Worm (Caenorhabditis elegans) whole organism, young adult: ENCODE data around the gene gtf-2E1.

Experiments
- B0019.2 ChIP-seq: fragments of 200-800 bp; sonication (Bioruptor generic); conservative IDR thresholded peaks from 2 replicates; pipeline ENCODE4 v1.3.6; 2022; ENCODE audit warnings: missing genetic modification reagents, missing genetic modification characterization, missing compliant biosample characterization
- B0261.1 ChIP-seq: sonication (generic microtip); optimal IDR thresholded peaks from 2 replicates; lab custom pipeline; 2016; ENCODE audit warnings: mild to moderate bottlenecking, missing genetic modification characterization, moderate library complexity, missing compliant biosample characterization
- F22D6.2 ChIP-seq: sonication (generic microtip); optimal IDR thresholded peaks from 2 replicates; lab custom pipeline; 2016; ENCODE audit warnings: mild to moderate bottlenecking, missing genetic modification characterization, missing compliant biosample characterization
- F33H1.4 ChIP-seq: fragments of 200-800 bp; sonication (Bioruptor generic); IDR thresholded peaks from 2 replicates; pipeline ENCODE4 v1.3.6; 2022; ENCODE audit warnings: missing genetic modification reagents, missing genetic modification characterization, missing compliant biosample characterization
- F52B5.7 ChIP-seq: sonication (generic microtip); optimal IDR thresholded peaks from 2 replicates; lab custom pipeline; 2016; ENCODE audit warnings: mild to moderate bottlenecking, missing genetic modification characterization, missing compliant biosample characterization
- F57A8.1 ChIP-seq: fragments of 200-800 bp; sonication (Bioruptor generic); optimal IDR thresholded peaks from 2 replicates; lab custom pipeline; 2018; ENCODE audit warnings: mild to moderate bottlenecking, missing genetic modification characterization, moderate library complexity, missing compliant biosample characterization
- Y67H2A.10 ChIP-seq: fragments of 200-800 bp; sonication (Bioruptor generic); conservative IDR thresholded peaks from 2 replicates; pipeline ENCODE4 v1.3.6; 2022; ENCODE audit warnings: missing genetic modification reagents, missing genetic modification characterization, missing compliant biosample characterization
- ama-1 ChIP-seq, 3 experiments: fragments of 150-350 bp in 1 of 3; sonication (generic microtip) in 2 of 3; optimal IDR thresholded peaks; 2 replicates each; lab custom pipeline; 2014 to 2018; ENCODE audit warnings: missing biosample characterization in 2 of 3, missing genetic modification characterization in 2 of 3, missing genetic modification reagents in 2 of 3
- aptf-3 ChIP-seq: fragments of 200-800 bp; sonication (Bioruptor generic); IDR thresholded peaks from 2 replicates; pipeline ENCODE4 v1.3.6; 2022; ENCODE audit warnings: missing genetic modification characterization, missing compliant biosample characterization
- atf-7 ChIP-seq: sonication (generic microtip); optimal IDR thresholded peaks from 2 replicates; lab custom pipeline; 2017; ENCODE audit warnings: mild to moderate bottlenecking, missing genetic modification characterization, missing compliant biosample characterization
- attf-3 ChIP-seq: fragments of 200-800 bp; sonication (Bioruptor generic); conservative IDR thresholded peaks from 2 replicates; pipeline ENCODE4 v1.3.6; 2022; ENCODE audit warnings: missing genetic modification reagents, missing genetic modification characterization, missing compliant biosample characterization
- attf-6 ChIP-seq: fragments of 200-800 bp; sonication (Bioruptor generic); IDR thresholded peaks from 2 replicates; pipeline ENCODE4 v1.3.6; 2022; ENCODE audit warnings: missing genetic modification reagents, missing genetic modification characterization, missing compliant biosample characterization
- bed-1 ChIP-seq: fragments of 200-800 bp; sonication (Bioruptor generic); IDR thresholded peaks from 2 replicates; pipeline ENCODE4 v1.3.6; 2022; ENCODE audit warnings: missing genetic modification reagents, missing genetic modification characterization, missing compliant biosample characterization
- ccch-3 ChIP-seq: fragments of 200-800 bp; sonication (Bioruptor generic); optimal IDR thresholded peaks from 2 replicates; lab custom pipeline; 2018; ENCODE audit warnings: mild to moderate bottlenecking, missing genetic modification characterization, missing compliant biosample characterization
- ceh-79 ChIP-seq: sonication (generic microtip); optimal IDR thresholded peaks from 2 replicates; lab custom pipeline; 2017; ENCODE audit warnings: mild to moderate bottlenecking, missing genetic modification characterization, missing compliant biosample characterization
- efl-1 ChIP-seq: fragments of 150-350 bp; optimal IDR thresholded peaks from 2 replicates; lab custom pipeline; 2014; ENCODE audit warnings: missing biosample characterization, missing genetic modification reagents, missing genetic modification characterization
- egl-18 ChIP-seq: fragments of 200-800 bp; sonication (Bioruptor generic); IDR thresholded peaks from 2 replicates; pipeline ENCODE4 v1.3.6; 2022; ENCODE audit warnings: missing genetic modification reagents, missing genetic modification characterization, missing compliant biosample characterization
- egl-44 ChIP-seq: fragments of 200-800 bp; sonication (Bioruptor generic); IDR thresholded peaks from 2 replicates; pipeline ENCODE4 v1.3.6; 2022; ENCODE audit warnings: missing genetic modification reagents, missing genetic modification characterization, missing compliant biosample characterization
- ekl-4 ChIP-seq: fragments of 200-800 bp; sonication (Bioruptor generic); IDR thresholded peaks from 2 replicates; pipeline ENCODE4 v1.3.6; 2022; ENCODE audit warnings: missing genetic modification reagents, missing genetic modification characterization, missing compliant biosample characterization
- ets-4 ChIP-seq: fragments of 200-800 bp; sonication (Bioruptor generic); optimal IDR thresholded peaks from 2 replicates; lab custom pipeline; 2018; ENCODE audit warnings: mild to moderate bottlenecking, missing genetic modification characterization, missing compliant biosample characterization
- fkh-3 ChIP-seq: sonication (generic microtip); optimal IDR thresholded peaks from 2 replicates; lab custom pipeline; 2016; ENCODE audit warnings: mild to moderate bottlenecking, missing genetic modification characterization, missing compliant biosample characterization
- him-1 ChIP-seq: sonication (generic microtip); optimal IDR thresholded peaks from 2 replicates; lab custom pipeline; 2016; ENCODE audit warnings: missing genotype, missing genetic modification reagents, missing genetic modification characterization, missing compliant biosample characterization
- hlh-12 ChIP-seq: sonication (generic microtip); optimal IDR thresholded peaks from 2 replicates; lab custom pipeline; 2016; ENCODE audit warnings: missing genetic modification characterization, missing compliant biosample characterization
- hlh-26 ChIP-seq: fragments of 200-800 bp; sonication (Bioruptor generic); conservative IDR thresholded peaks from 2 replicates; pipeline ENCODE4 v1.3.6; 2022; ENCODE audit warnings: missing genetic modification reagents, missing genetic modification characterization, missing compliant biosample characterization
- hmg-20 ChIP-seq: fragments of 200-800 bp; sonication (Bioruptor generic); IDR thresholded peaks from 2 replicates; pipeline ENCODE4 v1.3.6; 2022; ENCODE audit warnings: missing genetic modification reagents, missing genetic modification characterization, missing compliant biosample characterization
- hsf-1 ChIP-seq: fragments of 200-800 bp; sonication (Bioruptor generic); IDR thresholded peaks from 2 replicates; pipeline ENCODE4 v1.3.6; 2022; ENCODE audit warnings: missing genetic modification reagents, missing genetic modification characterization, missing compliant biosample characterization
- lag-1 ChIP-seq: fragments of 200-800 bp; sonication (Bioruptor generic); IDR thresholded peaks from 2 replicates; pipeline ENCODE4 v1.3.6; 2022; ENCODE audit warnings: missing genetic modification reagents, missing genetic modification characterization, missing compliant biosample characterization
- let-526 ChIP-seq: fragments of 200-800 bp; sonication (Bioruptor generic); IDR thresholded peaks from 2 replicates; pipeline ENCODE4 v1.3.6; 2022; ENCODE audit warnings: missing genetic modification reagents, missing genetic modification characterization, missing compliant biosample characterization
- lin-54 ChIP-seq: fragments of 200-800 bp; sonication (Bioruptor generic); optimal IDR thresholded peaks from 2 replicates; lab custom pipeline; 2018; ENCODE audit warnings: mild to moderate bottlenecking, missing genetic modification characterization, missing compliant biosample characterization
- lsl-1 ChIP-seq: fragments of 200-800 bp; sonication (Bioruptor generic); optimal IDR thresholded peaks from 2 replicates; lab custom pipeline; 2018; ENCODE audit warnings: mild to moderate bottlenecking, missing genetic modification characterization, moderate library complexity, missing compliant biosample characterization
- nfya-1 ChIP-seq: sonication (generic microtip); optimal IDR thresholded peaks from 2 replicates; lab custom pipeline; 2017; ENCODE audit warnings: antibody characterized with exemption, missing compliant biosample characterization, missing genetic modification characterization, borderline replicate concordance; ENCODE audit not compliant: insufficient read depth
- nhr-80 ChIP-seq: sonication (generic microtip); optimal IDR thresholded peaks from 2 replicates; lab custom pipeline; 2016; ENCODE audit warnings: missing genetic modification characterization, missing compliant biosample characterization
- pbrm-1 ChIP-seq: fragments of 200-800 bp; sonication (Bioruptor generic); IDR thresholded peaks from 2 replicates; pipeline ENCODE4 v1.3.6; 2022; ENCODE audit warnings: missing genetic modification reagents, missing genetic modification characterization, missing compliant biosample characterization
- pha-4 ChIP-seq: fragments of 150-350 bp; sonication (generic microtip); optimal IDR thresholded peaks from 2 replicates; lab custom pipeline; 2014; ENCODE audit warnings: missing biosample characterization, missing genetic modification reagents, missing genetic modification characterization
- rcor-1 ChIP-seq: fragments of 200-800 bp; sonication (Bioruptor generic); IDR thresholded peaks from 2 replicates; pipeline ENCODE4 v1.3.6; 2022; ENCODE audit warnings: missing genetic modification reagents, missing genetic modification characterization, missing compliant biosample characterization
- repo-1 ChIP-seq: sonication (generic microtip); optimal IDR thresholded peaks from 2 replicates; lab custom pipeline; 2017; ENCODE audit warnings: mild to moderate bottlenecking, missing genetic modification characterization, missing compliant biosample characterization
- snpc-1.1 ChIP-seq: sonication (generic microtip); optimal IDR thresholded peaks from 2 replicates; lab custom pipeline; 2017; ENCODE audit warnings: missing genetic modification characterization, mild to moderate bottlenecking, missing compliant biosample characterization, antibody characterized with exemption, moderate library complexity, missing genotype, missing genetic modification reagents; ENCODE audit not compliant: insufficient read depth
- snpc-4 ChIP-seq, 5 experiments: fragments of 150-350 bp in 1 of 5; sonication (generic microtip) in 4 of 5; optimal IDR thresholded peaks; 2 replicates each; lab custom pipeline; 2014 to 2018; ENCODE audit warnings: missing genetic modification characterization in 5 of 5, missing biosample characterization in 3 of 5, antibody characterized with exemption in 2 of 5, mild to moderate bottlenecking in 2 of 5, missing compliant biosample characterization in 2 of 5, missing genotype in 2 of 5, moderate library complexity in 2 of 5, missing genetic modification reagents in 1 of 5
- tbx-9 ChIP-seq: sonication (generic microtip); optimal IDR thresholded peaks from 2 replicates; lab custom pipeline; 2016; ENCODE audit warnings: borderline replicate concordance, missing genetic modification characterization, inconsistent platforms, missing compliant biosample characterization
- unc-62 ChIP-seq: fragments of 150-350 bp; optimal IDR thresholded peaks from 2 replicates; lab custom pipeline; 2014; ENCODE audit warnings: missing biosample characterization, missing genetic modification reagents, missing genetic modification characterization
- xnd-1 ChIP-seq: sonication (generic microtip); optimal IDR thresholded peaks from 2 replicates; lab custom pipeline; 2016; ENCODE audit warnings: missing genotype, missing genetic modification reagents, missing genetic modification characterization, missing compliant biosample characterization
- zfh-2 ChIP-seq: fragments of 200-800 bp; sonication (Bioruptor generic); conservative IDR thresholded peaks from 2 replicates; pipeline ENCODE4 v1.3.6; 2022; ENCODE audit warnings: missing genetic modification reagents, missing genetic modification characterization, missing compliant biosample characterization
- ztf-18 ChIP-seq: sonication (generic microtip); optimal IDR thresholded peaks from 2 replicates; lab custom pipeline; 2016; ENCODE audit warnings: missing genotype, mild to moderate bottlenecking, missing genetic modification characterization, missing compliant biosample characterization
- ztf-22 ChIP-seq: fragments of 200-800 bp; sonication (Bioruptor generic); optimal IDR thresholded peaks from 2 replicates; lab custom pipeline; 2018; ENCODE audit warnings: mild to moderate bottlenecking, missing genetic modification characterization, moderate library complexity, missing compliant biosample characterization
- ztf-26 ChIP-seq: sonication (generic microtip); optimal IDR thresholded peaks from 2 replicates; lab custom pipeline; 2017; ENCODE audit warnings: missing genetic modification characterization, missing compliant biosample characterization

Gene gtf-2E1

ce11 chrIV:17281060-17282021, 26.2 kb downstream of the gtf-2E1 start (continued):
- TF ChIP-seq tbx-9 (peak; percentile 83), xnd-1 (tag; lab: Kevin White, UChicago) (no peak), hlh-26 (GFP tag; lab: Robert Waterston, UW) (no peak), fkh-3 (tag; lab: Kevin White, UChicago) (peak; percentile 33), egl-44 (peak; percentile 56; the same call in 1 of the 2 replicates), lag-1 (GFP tag; lab: Robert Waterston, UW) (no peak), ztf-18 (tag; lab: Kevin White, UChicago) (peak; percentile 75), attf-6 (GFP tag; lab: Robert Waterston, UW) (peak; percentile 97), ccch-3 (peak; percentile 64), him-1 (tag; lab: Kevin White, UChicago) (peak; percentile 67), bed-1 (GFP tag; lab: Robert Waterston, UW) (peak; percentile 90; the same call in 1 of the 2 replicates), nfya-1 (tag; lab: Kevin White, UChicago) (no peak), efl-1 (GFP tag; lab: Kevin White, UChicago) (peak; percentile 31), hmg-20 (peak; percentile 52; the same call in 1 of the 2 replicates), B0261.1 (tag; lab: Kevin White, UChicago) (peak; percentile 27), snpc-4 (GFP tag; optimal IDR thresholded peaks at IDR 0.05; lab: Kevin White, UChicago) (peak; percentile 69), snpc-4 (tag; optimal IDR thresholded peaks at IDR 0.05; lab: Kevin White, UChicago) (peak; percentile 69 to 93 (median 79)), F22D6.2 (tag; lab: Kevin White, UChicago) (no peak), F33H1.4 (GFP tag; lab: Robert Waterston, UW) (peak; percentile 6; the same call in 1 of the 2 replicates), ceh-79 (peak; percentile 82), zfh-2 (GFP tag; lab: Robert Waterston, UW) (peak; percentile 96), Y67H2A.10 (no peak), unc-62 (GFP tag; lab: Kevin White, UChicago) (no peak), attf-3 (no peak), ets-4 (GFP tag; lab: Kevin White, UChicago) (peak; percentile 1), ekl-4 (GFP tag; lab: Robert Waterston, UW) (peak; percentile 89), pbrm-1 (GFP tag; lab: Robert Waterston, UW) (peak; percentile 79), egl-18 (no peak), pha-4 (tag; lab: Kevin White, UChicago) (no peak), ama-1 (optimal IDR thresholded peaks at IDR 0.05; lab: Kevin White, UChicago) (peak; percentile 99), ama-1 (GFP tag; optimal IDR thresholded peaks at IDR 0.05; lab: Kevin White, UChicago) (peak; percentile 89 to 95), ztf-26 (tag; lab: Kevin White, UChicago) (peak; percentile 59), aptf-3 (GFP tag; lab: Robert Waterston, UW) (peak; percentile 73; the same call in 1 of the 2 replicates), F57A8.1 (GFP tag; lab: Kevin White, UChicago) (no peak), nhr-80 (tag; lab: Kevin White, UChicago) (peak; percentile 14), atf-7 (tag; lab: Kevin White, UChicago) (peak; percentile 94), hsf-1 (GFP tag; lab: Robert Waterston, UW) (peak; percentile 91), hlh-12 (tag; lab: Kevin White, UChicago) (peak; percentile 9), rcor-1 (GFP tag; lab: Robert Waterston, UW) (peak; percentile 84), B0019.2 (GFP tag; lab: Robert Waterston, UW) (peak; percentile 27; the same call in 1 of the 2 replicates), repo-1 (tag; lab: Kevin White, UChicago) (peak; percentile 97), lin-54 (GFP tag; lab: Kevin White, UChicago) (peak; percentile 88), F52B5.7 (peak; percentile 79), lsl-1 (peak; percentile 65), let-526 (GFP tag; lab: Robert Waterston, UW) (0 out of 2 replicates have a peak, but pooled peaks have one; percentile 13), ztf-22 (GFP tag; lab: Kevin White, UChicago) (peak; percentile 80), snpc-1.1 (tag; lab: Kevin White, UChicago) (peak; percentile 72)
